Fruit fly (Drosophila melanogaster) whole organism, prepupa: Measurements from ENCODE around the gene CG13392.

Source experiments
- CG10631 ChIP-seq: fragments of 200-800 bp; sonication (Bioruptor generic); optimal IDR thresholded peaks from 2 replicates; lab custom pipeline; 2016; ENCODE audit warnings: missing biosample characterization, missing genetic modification characterization
- CG10669 ChIP-seq: fragments of 200-800 bp; sonication (Bioruptor generic); optimal IDR thresholded peaks from 3 replicates; lab custom pipeline; 2018; ENCODE audit warnings: missing biosample characterization, mild to moderate bottlenecking, missing genetic modification characterization, moderate library complexity
- CG11294 ChIP-seq: fragments of 200-800 bp; sonication (Bioruptor generic); IDR thresholded peaks from 2 replicates; pipeline ENCODE4 v1.3.6; 2022; ENCODE audit warnings: missing biosample characterization, missing genetic modification characterization
- CG11902 ChIP-seq: fragments of 200-800 bp; sonication (Bioruptor generic); optimal IDR thresholded peaks from 3 replicates; lab custom pipeline; 2016; ENCODE audit warnings: missing biosample characterization, missing genetic modification characterization
- CG15336 ChIP-seq: fragments of 200-800 bp; sonication (Bioruptor generic); IDR thresholded peaks from 2 replicates; pipeline ENCODE4 v1.3.6; 2022; ENCODE audit warnings: missing biosample characterization, missing genetic modification characterization
- CG31627 ChIP-seq: fragments of 200-800 bp; sonication (Bioruptor generic); optimal IDR thresholded peaks from 3 replicates; lab custom pipeline; 2016; ENCODE audit warnings: missing biosample characterization, missing genetic modification characterization
- CG32006 ChIP-seq: fragments of 200-800 bp; sonication (Bioruptor generic); optimal IDR thresholded peaks from 3 replicates; lab custom pipeline; 2017; ENCODE audit warnings: missing biosample characterization, mild to moderate bottlenecking, missing genetic modification characterization
- CG34406 ChIP-seq: fragments of 200-800 bp; sonication (Bioruptor generic); optimal IDR thresholded peaks from 3 replicates; lab custom pipeline; 2016; ENCODE audit warnings: missing biosample characterization, missing genetic modification characterization
- CG6163 ChIP-seq: fragments of 200-800 bp; sonication (Bioruptor generic); IDR thresholded peaks from 3 replicates; pipeline ENCODE4 v1.3.6; 2022; ENCODE audit warnings: missing biosample characterization, missing genetic modification characterization
- CG6276 ChIP-seq: fragments of 200-800 bp; sonication (Bioruptor generic); optimal IDR thresholded peaks from 2 replicates; lab custom pipeline; 2017; ENCODE audit warnings: missing biosample characterization, mild to moderate bottlenecking, missing genetic modification characterization
- CG6808 ChIP-seq: fragments of 200-800 bp; sonication (Bioruptor generic); optimal IDR thresholded peaks from 3 replicates; lab custom pipeline; 2017; ENCODE audit warnings: missing biosample characterization, missing genetic modification characterization, mild to moderate bottlenecking, moderate library complexity, missing genetic modification reagents
- CG6854 ChIP-seq: fragments of 200-800 bp; sonication (Bioruptor generic); optimal IDR thresholded peaks from 2 replicates; lab custom pipeline; 2017; ENCODE audit warnings: missing biosample characterization, mild to moderate bottlenecking, missing genetic modification characterization
- CG7368 ChIP-seq: fragments of 200-800 bp; sonication (Bioruptor generic); optimal IDR thresholded peaks from 3 replicates; lab custom pipeline; 2016; ENCODE audit warnings: missing biosample characterization, missing genetic modification characterization
- CG8119 ChIP-seq: fragments of 200-800 bp; sonication (Bioruptor generic); IDR thresholded peaks from 3 replicates; pipeline ENCODE4 v1.3.6; 2022; ENCODE audit warnings: missing biosample characterization, missing genetic modification characterization
- CG8632 ChIP-seq: fragments of 200-800 bp; sonication (Bioruptor generic); optimal IDR thresholded peaks from 3 replicates; lab custom pipeline; 2016; ENCODE audit warnings: missing biosample characterization, missing genetic modification characterization
- CG9139 ChIP-seq: fragments of 200-800 bp; sonication (Bioruptor generic); optimal IDR thresholded peaks from 3 replicates; lab custom pipeline; 2017; ENCODE audit warnings: missing biosample characterization, mild to moderate bottlenecking, missing genetic modification characterization
- Eip78C ChIP-seq: fragments of 200-800 bp; sonication (Bioruptor generic); peaks from one replicate; lab custom pipeline; 2016; ENCODE audit warnings: missing biosample characterization, missing genetic modification characterization
- Eip93F ChIP-seq: fragments of 200-800 bp; sonication (Bioruptor generic); optimal IDR thresholded peaks from 2 replicates; lab custom pipeline; 2016; ENCODE audit warnings: missing biosample characterization, mild to moderate bottlenecking, missing genetic modification characterization
- Ets21C ChIP-seq: fragments of 200-800 bp; sonication (Bioruptor generic); optimal IDR thresholded peaks from 3 replicates; lab custom pipeline; 2016; ENCODE audit warnings: missing biosample characterization, missing genetic modification characterization
- Ets96B ChIP-seq: fragments of 200-800 bp; optimal IDR thresholded peaks from 2 replicates; lab custom pipeline; 2019; ENCODE audit warnings: missing biosample characterization, mild to moderate bottlenecking, missing genetic modification characterization, moderate library complexity
- Gug ChIP-seq: fragments of 200-800 bp; sonication (Bioruptor generic); IDR thresholded peaks from 2 replicates; pipeline ENCODE4 v1.3.6; 2022; ENCODE audit warnings: missing biosample characterization, missing genetic modification characterization
- Hr39 ChIP-seq: fragments of 200-800 bp; sonication (Bioruptor generic); optimal IDR thresholded peaks from 2 replicates; lab custom pipeline; 2016; ENCODE audit warnings: missing biosample characterization, missing genetic modification characterization
- Hr4 ChIP-seq: fragments of 200-800 bp; sonication (Bioruptor generic); optimal IDR thresholded peaks from 3 replicates; lab custom pipeline; 2016; ENCODE audit warnings: missing biosample characterization, missing genetic modification characterization
- Lpt ChIP-seq: fragments of 200-800 bp; sonication (Bioruptor generic); optimal IDR thresholded peaks from 3 replicates; lab custom pipeline; 2016; ENCODE audit warnings: missing biosample characterization, missing genetic modification characterization
- Met ChIP-seq: fragments of 200-800 bp; sonication (Bioruptor generic); optimal IDR thresholded peaks from 3 replicates; lab custom pipeline; 2016; ENCODE audit warnings: missing biosample characterization, missing genetic modification characterization
- OdsH ChIP-seq: fragments of 200-800 bp; sonication (Bioruptor generic); optimal IDR thresholded peaks from 3 replicates; lab custom pipeline; 2016; ENCODE audit warnings: missing biosample characterization, missing genetic modification characterization
- Smox ChIP-seq: fragments of 200-800 bp; sonication (Bioruptor generic); optimal IDR thresholded peaks from 3 replicates; lab custom pipeline; 2016; ENCODE audit warnings: missing biosample characterization, missing genetic modification characterization
- Sox14 ChIP-seq: fragments of 200-800 bp; sonication (Bioruptor generic); optimal IDR thresholded peaks from 3 replicates; lab custom pipeline; 2016; ENCODE audit warnings: missing biosample characterization, missing genetic modification characterization
- Sox15 ChIP-seq: fragments of 200-800 bp; sonication (Bioruptor generic); optimal IDR thresholded peaks from 3 replicates; lab custom pipeline; 2016; ENCODE audit warnings: missing biosample characterization, missing genetic modification characterization
- achi ChIP-seq: fragments of 200-800 bp; sonication (Bioruptor generic); optimal IDR thresholded peaks from 3 replicates; lab custom pipeline; 2016; ENCODE audit warnings: missing biosample characterization, missing genetic modification characterization
- acj6 ChIP-seq: fragments of 200-800 bp; sonication (Bioruptor generic); optimal IDR thresholded peaks from 3 replicates; lab custom pipeline; 2016; ENCODE audit warnings: missing biosample characterization, missing genetic modification characterization
- dac ChIP-seq: fragments of 200-800 bp; sonication (Bioruptor generic); optimal IDR thresholded peaks from 2 replicates; lab custom pipeline; 2017; ENCODE audit warnings: missing biosample characterization, mild to moderate bottlenecking, missing genetic modification characterization
- dsx ChIP-seq: fragments of 200-800 bp; optimal IDR thresholded peaks from 3 replicates; lab custom pipeline; 2019; ENCODE audit warnings: missing biosample characterization, mild to moderate bottlenecking, missing genetic modification characterization, moderate library complexity; ENCODE audit not compliant: poor library complexity, severe bottlenecking
- eg ChIP-seq: fragments of 200-800 bp; sonication (Bioruptor generic); IDR thresholded peaks from 3 replicates; pipeline ENCODE4 v1.3.6; 2022; ENCODE audit warnings: missing biosample characterization, missing genetic modification characterization
- esn ChIP-seq: fragments of 200-800 bp; sonication (Bioruptor generic); optimal IDR thresholded peaks from 2 replicates; lab custom pipeline; 2016; ENCODE audit warnings: missing biosample characterization, mild to moderate bottlenecking, missing genetic modification characterization, moderate library complexity
- fd59A ChIP-seq: fragments of 200-800 bp; sonication (Bioruptor generic); optimal IDR thresholded peaks from 2 replicates; lab custom pipeline; 2017; ENCODE audit warnings: missing biosample characterization, mild to moderate bottlenecking, missing genetic modification characterization, missing genetic modification reagents
- fd85E ChIP-seq: fragments of 200-800 bp; sonication (Bioruptor generic); optimal IDR thresholded peaks from 3 replicates; lab custom pipeline; 2016; ENCODE audit warnings: missing biosample characterization, missing genetic modification characterization
- fkh ChIP-seq: fragments of 200-800 bp; sonication (Bioruptor generic); optimal IDR thresholded peaks from 3 replicates; lab custom pipeline; 2017; ENCODE audit warnings: missing biosample characterization, mild to moderate bottlenecking, missing genetic modification characterization, moderate library complexity
- net ChIP-seq: fragments of 200-800 bp; sonication (Bioruptor generic); optimal IDR thresholded peaks from 3 replicates; lab custom pipeline; 2016; ENCODE audit warnings: missing biosample characterization, missing genetic modification characterization
- pdm3 ChIP-seq: fragments of 200-800 bp; sonication (Bioruptor generic); optimal IDR thresholded peaks from 3 replicates; lab custom pipeline; 2016; ENCODE audit warnings: missing biosample characterization, missing genetic modification characterization
- salr ChIP-seq, 2 experiments: fragments of 200-800 bp; sonication (Bioruptor generic); optimal IDR thresholded peaks; 3 replicates each; lab custom pipeline; 2016 to 2018; ENCODE audit warnings: missing biosample characterization in 2 of 2, missing genetic modification characterization in 2 of 2, mild to moderate bottlenecking in 1 of 2
- spab ChIP-seq: fragments of 200-800 bp; sonication (Bioruptor generic); optimal IDR thresholded peaks from 2 replicates; lab custom pipeline; 2017; ENCODE audit warnings: missing biosample characterization, mild to moderate bottlenecking, missing genetic modification characterization, missing genetic modification reagents
- ss ChIP-seq, 2 experiments: fragments of 200-800 bp; sonication (Bioruptor generic); optimal IDR thresholded peaks; 2 replicates in 1 of 2; 3 replicates in 1 of 2; lab custom pipeline; 2017 to 2018; ENCODE audit warnings: mild to moderate bottlenecking in 2 of 2, missing biosample characterization in 2 of 2, missing genetic modification characterization in 2 of 2, moderate library complexity in 1 of 2
- svp ChIP-seq: fragments of 200-800 bp; sonication (Bioruptor generic); peaks from one replicate; lab custom pipeline; 2016; ENCODE audit warnings: missing biosample characterization, missing genetic modification characterization
- topi ChIP-seq: fragments of 200-800 bp; sonication (Bioruptor generic); optimal IDR thresholded peaks from 3 replicates; lab custom pipeline; 2016; ENCODE audit warnings: missing biosample characterization, missing genetic modification characterization
- vri ChIP-seq: fragments of 200-800 bp; sonication (Bioruptor generic); optimal IDR thresholded peaks from 3 replicates; lab custom pipeline; 2016; ENCODE audit warnings: missing biosample characterization, mild to moderate bottlenecking, missing genetic modification characterization

The CG13392 gene

DNA sequence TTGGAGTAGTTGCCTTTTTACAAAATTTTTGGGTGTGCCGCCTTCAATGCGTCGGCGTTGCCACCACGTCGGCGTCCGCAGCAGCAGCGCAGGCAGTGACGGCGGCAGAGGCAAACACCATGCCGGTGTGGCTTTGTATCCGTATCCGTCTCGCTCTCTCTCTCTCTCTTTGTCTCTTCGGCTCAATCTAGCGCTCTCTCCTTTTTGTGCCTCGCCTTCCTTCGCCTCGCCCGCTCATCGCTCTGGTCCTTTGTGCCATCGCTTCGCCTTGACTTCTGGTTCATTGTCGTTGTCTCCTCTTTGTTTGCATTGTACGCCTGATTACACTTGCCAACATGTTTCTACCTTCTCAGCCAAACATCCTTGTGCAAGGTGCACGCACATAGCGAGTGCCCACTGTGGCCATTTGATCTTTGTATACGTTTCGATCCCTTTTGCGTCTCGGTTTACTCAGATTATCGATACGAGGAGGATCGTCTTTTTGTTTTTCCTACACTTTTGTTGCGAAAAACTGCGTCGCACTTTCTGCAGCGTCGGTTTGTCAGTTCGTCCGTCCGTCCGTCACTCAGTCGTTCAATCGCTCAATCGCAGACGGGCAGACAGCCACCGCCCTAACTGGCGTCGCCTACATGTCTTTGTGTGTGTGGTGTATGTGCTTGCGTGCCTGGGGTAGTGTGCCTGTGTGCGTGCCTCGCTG is 33.9 kb upstream of the CG13392 start (continued):
- TF ChIP-seq Sox15: peak; percentile 7
- peak; percentile 16 for TF ChIP-seq CG6276 (GFP tag; lab: Kevin White, UChicago)
- peak; percentile 82 for TF ChIP-seq CG6163 (GFP tag; lab: Robert Waterston, UW)
- peak; percentile 65 for TF ChIP-seq acj6 (GFP tag; lab: Kevin White, UChicago)
- TF ChIP-seq Gug: no peak
- TF ChIP-seq Met: peak; percentile 80
- peak; percentile 73 for TF ChIP-seq CG10631
- TF ChIP-seq CG9139: peak; percentile 47
- peak; percentile 84 for TF ChIP-seq dsx (GFP tag; lab: Kevin White, UChicago)

DNA sequence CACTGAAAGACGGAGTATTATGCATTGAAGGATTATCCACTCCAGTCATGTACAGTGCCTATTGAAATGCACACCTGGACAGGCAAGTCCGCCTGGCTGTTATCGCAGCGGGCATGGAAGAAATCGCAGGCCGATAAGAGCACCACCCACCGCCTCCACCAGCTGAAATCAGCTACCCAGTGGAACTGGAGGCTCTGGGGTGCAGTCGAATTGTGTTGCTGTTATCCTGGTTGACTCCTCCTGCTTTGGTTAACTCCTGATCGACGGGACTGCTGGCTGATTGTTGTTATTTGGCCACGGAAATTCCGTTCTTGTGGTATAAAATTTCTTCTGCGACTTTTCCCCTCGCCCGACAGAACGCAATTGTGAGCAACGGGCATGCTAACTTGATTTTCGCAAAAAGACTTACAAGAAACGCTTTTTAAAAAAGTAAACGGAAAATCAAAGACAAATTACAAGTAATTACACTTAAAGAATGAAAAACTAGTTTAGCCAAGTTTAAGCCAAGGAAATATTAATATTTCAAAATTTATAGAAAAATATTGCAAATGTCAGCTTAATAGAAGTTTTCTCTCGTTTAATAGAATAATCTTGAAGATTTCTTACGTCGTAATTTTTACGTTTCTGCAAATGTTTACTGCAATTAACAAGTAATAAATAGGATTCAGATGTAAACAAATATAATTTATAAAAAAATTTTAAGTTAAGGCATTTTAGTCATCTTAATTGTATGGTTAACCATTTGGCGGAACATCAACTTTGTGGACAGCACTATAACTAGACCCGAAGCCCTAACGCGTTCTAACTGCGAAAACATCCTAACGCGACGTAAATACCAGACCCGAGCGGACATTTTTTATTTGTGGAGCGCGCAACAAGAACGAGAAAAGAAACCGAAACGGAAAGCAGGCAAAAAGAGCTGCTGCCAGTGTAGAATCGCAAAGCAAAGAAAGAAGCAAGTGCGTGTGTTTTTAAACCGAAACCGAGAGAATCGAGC is 32.6 kb upstream of the CG13392 start, which contains the start of the genes CG13398 and Akap200:
CG13398 (minus strand) TSS at position 370 of the 997 bp plus-strand sequence.
Akap200 (plus strand) TSS at position 804 of the 997 bp plus-strand sequence.
- TF ChIP-seq eg (GFP tag; lab: Robert Waterston, UW) (no peak), ss (GFP tag; optimal IDR thresholded peaks at IDR 0.05; lab: Kevin White, UChicago) (peak; percentile 6 to 45), fd59A (GFP tag; lab: Kevin White, UChicago) (no peak), Ets21C (peak; percentile 12), Eip78C (GFP tag; lab: Kevin White, UChicago) (peak; percentile 76), salr (GFP tag; optimal IDR thresholded peaks at IDR 0.05; lab: Kevin White, UChicago) (no peak), CG11294 (GFP tag; lab: Robert Waterston, UW) (no peak; the same call in 1 of the 2 replicates), CG8119 (GFP tag; lab: Robert Waterston, UW) (peak; percentile 55; the same call in 1 of the 3 replicates), fd85E (no peak), Smox (GFP tag; lab: Kevin White, UChicago) (no peak), esn (GFP tag; lab: Kevin White, UChicago) (peak; percentile 71), CG7368 (GFP tag; lab: Kevin White, UChicago) (peak; percentile 25), CG8632 (peak; percentile 34), Eip93F (GFP tag; lab: Kevin White, UChicago) (no peak), achi (peak; percentile 52), Sox14 (GFP tag; lab: Kevin White, UChicago) (no peak), fkh (GFP tag; lab: Kevin White, UChicago) (peak; percentile 78), CG32006 (GFP tag; lab: Kevin White, UChicago) (no peak), CG31627 (GFP tag; lab: Kevin White, UChicago) (peak; percentile 47), vri (GFP tag; lab: Kevin White, UChicago) (peak; percentile 58), CG34406 (peak; percentile 53), acj6 (GFP tag; lab: Kevin White, UChicago) (no peak), pdm3 (GFP tag; lab: Kevin White, UChicago) (no peak), CG15336 (GFP tag; lab: Robert Waterston, UW) (no peak; the same call in 1 of the 2 replicates), spab (GFP tag; lab: Kevin White, UChicago) (no peak), CG10631 (peak; percentile 64), dac (no peak), Hr39 (no peak), Ets96B (tag; lab: Kevin White, UChicago) (peak; percentile 25), net (GFP tag; lab: Kevin White, UChicago) (peak; percentile 46), Lpt (GFP tag; lab: Kevin White, UChicago) (no peak), Hr4 (GFP tag; lab: Kevin White, UChicago) (peak; percentile 48), CG6163 (GFP tag; lab: Robert Waterston, UW) (peak; percentile 68; the same call in 1 of the 3 replicates), dsx (GFP tag; lab: Kevin White, UChicago) (peak; percentile 2), svp (GFP tag; lab: Kevin White, UChicago) (peak; percentile 84), CG11902 (GFP tag; lab: Kevin White, UChicago) (no peak), CG9139 (no peak), CG6854 (GFP tag; lab: Kevin White, UChicago) (peak; percentile 41), Met (peak; percentile 38), topi (peak; percentile 24), OdsH (no peak), CG10669 (GFP tag; lab: Kevin White, UChicago) (no peak), CG6808 (peak; percentile 39)
